Fruit fly (Drosophila melanogaster) whole organism, pupa: ENCODE results near the gene laf.

Experiments used
- CG10348 ChIP-seq: fragments of 200-800 bp; sonication (Bioruptor generic); IDR thresholded peaks from 2 replicates; pipeline ENCODE4 v1.3.6; 2022; ENCODE audit warnings: missing biosample characterization, missing genetic modification characterization
- CG12605 ChIP-seq: fragments of 200-800 bp; sonication (Bioruptor generic); IDR thresholded peaks from 2 replicates; pipeline ENCODE4 v1.3.6; 2022; ENCODE audit warnings: missing biosample characterization, missing genetic modification characterization
- CG13204 ChIP-seq: fragments of 200-800 bp; sonication (Bioruptor generic); optimal IDR thresholded peaks from 2 replicates; lab custom pipeline; 2018; ENCODE audit warnings: missing biosample characterization, mild to moderate bottlenecking, missing genetic modification characterization, moderate library complexity
- CG14655 ChIP-seq: fragments of 200-800 bp; sonication (Bioruptor generic); optimal IDR thresholded peaks from 3 replicates; lab custom pipeline; 2017; ENCODE audit warnings: mild to moderate bottlenecking, missing biosample characterization, missing genetic modification reagents, missing genetic modification characterization
- CG15710 ChIP-seq: fragments of 200-800 bp; sonication (Bioruptor generic); optimal IDR thresholded peaks from 2 replicates; lab custom pipeline; 2018; ENCODE audit warnings: missing biosample characterization, mild to moderate bottlenecking, missing genetic modification characterization, moderate library complexity
- CG17806 ChIP-seq: fragments of 200-800 bp; sonication (Bioruptor generic); optimal IDR thresholded peaks from 2 replicates; lab custom pipeline; 2018; ENCODE audit warnings: missing biosample characterization, mild to moderate bottlenecking, missing genetic modification characterization, moderate library complexity
- CG32121 ChIP-seq: fragments of 200-800 bp; sonication (Bioruptor generic); IDR thresholded peaks from 2 replicates; pipeline ENCODE4 v1.3.6; 2022; ENCODE audit warnings: missing biosample characterization, missing genetic modification characterization
- CG34367 ChIP-seq: fragments of 200-800 bp; sonication (Bioruptor generic); optimal IDR thresholded peaks from 2 replicates; lab custom pipeline; 2018; ENCODE audit warnings: missing biosample characterization, mild to moderate bottlenecking, missing genetic modification characterization
- CG4496 ChIP-seq: fragments of 200-800 bp; sonication (Bioruptor generic); IDR thresholded peaks from 3 replicates; pipeline ENCODE4 v1.3.6; 2022; ENCODE audit warnings: missing biosample characterization, missing genetic modification characterization
- CG8159 ChIP-seq: fragments of 200-800 bp; sonication (Bioruptor generic); optimal IDR thresholded peaks from 3 replicates; lab custom pipeline; 2018; ENCODE audit warnings: missing biosample characterization, mild to moderate bottlenecking, missing genetic modification characterization, moderate library complexity
- CG8301 ChIP-seq: fragments of 200-800 bp; sonication (Bioruptor generic); optimal IDR thresholded peaks from 2 replicates; lab custom pipeline; 2018; ENCODE audit warnings: missing biosample characterization, mild to moderate bottlenecking, missing genetic modification characterization
- CG9948 ChIP-seq: fragments of 200-800 bp; sonication (Bioruptor generic); optimal IDR thresholded peaks from 2 replicates; lab custom pipeline; 2018; ENCODE audit warnings: missing biosample characterization, mild to moderate bottlenecking, missing genetic modification characterization, moderate library complexity
- D1 ChIP-seq: fragments of 200-800 bp; sonication (Bioruptor generic); optimal IDR thresholded peaks from 2 replicates; lab custom pipeline; 2018; ENCODE audit warnings: missing biosample characterization, mild to moderate bottlenecking, missing genetic modification characterization, moderate library complexity
- EcR ChIP-seq: fragments of 200-800 bp; sonication (Bioruptor generic); optimal IDR thresholded peaks from 3 replicates; lab custom pipeline; 2019; ENCODE audit warnings: missing biosample characterization, missing genetic modification characterization, mild to moderate bottlenecking, moderate library complexity, missing genetic modification reagents
- Ets98B ChIP-seq: fragments of 200-800 bp; sonication (Bioruptor generic); IDR thresholded peaks from 2 replicates; pipeline ENCODE4 v1.3.6; 2022; ENCODE audit warnings: missing biosample characterization, missing genetic modification characterization
- Pif1A ChIP-seq: fragments of 200-800 bp; sonication (Bioruptor generic); optimal IDR thresholded peaks from 3 replicates; lab custom pipeline; 2016; ENCODE audit warnings: missing biosample characterization, missing genetic modification characterization
- Pif1B ChIP-seq: fragments of 200-800 bp; sonication (Bioruptor generic); optimal IDR thresholded peaks from 3 replicates; lab custom pipeline; 2016; ENCODE audit warnings: missing biosample characterization, missing genetic modification characterization
- Snoo ChIP-seq: fragments of 200-800 bp; sonication (Bioruptor generic); optimal IDR thresholded peaks from 3 replicates; lab custom pipeline; 2017; ENCODE audit warnings: missing biosample characterization, mild to moderate bottlenecking, missing genetic modification characterization, inconsistent platforms
- fd96Ca ChIP-seq: fragments of 200-800 bp; sonication (Bioruptor generic); IDR thresholded peaks from 3 replicates; pipeline ENCODE4 v1.3.6; 2022; ENCODE audit warnings: missing biosample characterization, missing genetic modification characterization
- gl ChIP-seq: fragments of 200-800 bp; sonication (Bioruptor generic); optimal IDR thresholded peaks from 2 replicates; lab custom pipeline; 2018; ENCODE audit warnings: missing biosample characterization, mild to moderate bottlenecking, missing genetic modification characterization
- rn ChIP-seq: fragments of 200-800 bp; sonication (Bioruptor generic); IDR thresholded peaks from 2 replicates; pipeline ENCODE4 v1.3.6; 2022; ENCODE audit warnings: missing biosample characterization, missing genetic modification characterization

The laf gene

dm6 chr3R:4863825-4864224, 14.5 kb downstream of the laf start:
- TF ChIP-seq Snoo (tag; lab: Kevin White, UChicago) (no peak), gl (tag; lab: Kevin White, UChicago) (no peak), CG14655 (GFP tag; lab: Kevin White, UChicago) (no peak), CG8301 (tag; lab: Kevin White, UChicago) (no peak), CG10348 (GFP tag; lab: Robert Waterston, UW) (no peak), fd96Ca (GFP tag; lab: Robert Waterston, UW) (no peak), rn (GFP tag; lab: Robert Waterston, UW) (no peak), CG15710 (tag; lab: Kevin White, UChicago) (no peak)

dm6 chr3R:4861144-4861543, 17.2 kb downstream of the laf start:
- TF ChIP-seq CG10348 (GFP tag; lab: Robert Waterston, UW): no peak
- no peak for TF ChIP-seq CG34367
- no peak for TF ChIP-seq gl (tag; lab: Kevin White, UChicago)
- no peak for TF ChIP-seq Snoo (tag; lab: Kevin White, UChicago)
- TF ChIP-seq rn (GFP tag; lab: Robert Waterston, UW): no peak
- TF ChIP-seq CG32121: no peak
- TF ChIP-seq fd96Ca (GFP tag; lab: Robert Waterston, UW): no peak
- no peak for TF ChIP-seq CG15710 (tag; lab: Kevin White, UChicago)
- TF ChIP-seq CG14655 (GFP tag; lab: Kevin White, UChicago): no peak
- TF ChIP-seq Pif1A (GFP tag; lab: Kevin White, UChicago): no peak
- TF ChIP-seq CG8159 (tag; lab: Kevin White, UChicago): no peak
- no peak for TF ChIP-seq CG4496
- TF ChIP-seq Ets98B (GFP tag; lab: Robert Waterston, UW): no peak
- TF ChIP-seq CG12605 (GFP tag; lab: Robert Waterston, UW): no peak
- no peak for TF ChIP-seq CG8301 (tag; lab: Kevin White, UChicago)
- no peak for TF ChIP-seq CG9948 (tag; lab: Kevin White, UChicago)
- no peak for TF ChIP-seq CG13204 (GFP tag; lab: Kevin White, UChicago)
- no peak for TF ChIP-seq CG17806 (tag; lab: Kevin White, UChicago)
- no peak for TF ChIP-seq EcR (GFP tag; lab: Kevin White, UChicago)
- no peak for TF ChIP-seq Pif1B

dm6 chr3R:4858508-4859275, 19.6 kb downstream of the laf start:
- TF ChIP-seq CG13204 (GFP tag; lab: Kevin White, UChicago): no peak
- no peak for TF ChIP-seq CG17806 (tag; lab: Kevin White, UChicago)
- TF ChIP-seq CG8159 (tag; lab: Kevin White, UChicago): no peak
- no peak for TF ChIP-seq Ets98B (GFP tag; lab: Robert Waterston, UW)
- no peak for TF ChIP-seq Pif1B
- TF ChIP-seq EcR (GFP tag; lab: Kevin White, UChicago): no peak
- no peak for TF ChIP-seq rn (GFP tag; lab: Robert Waterston, UW)
- TF ChIP-seq CG34367: no peak
- TF ChIP-seq, all 21 proteins: peak for 0

- no peak for TF ChIP-seq Snoo (tag; lab: Kevin White, UChicago)
- no peak for TF ChIP-seq Pif1A (GFP tag; lab: Kevin White, UChicago)
- no peak for TF ChIP-seq CG4496
- TF ChIP-seq CG17806 (tag; lab: Kevin White, UChicago): no peak
- no peak for TF ChIP-seq CG15710 (tag; lab: Kevin White, UChicago)
- TF ChIP-seq fd96Ca (GFP tag; lab: Robert Waterston, UW): no peak
- no peak for TF ChIP-seq CG13204 (GFP tag; lab: Kevin White, UChicago)
- no peak for TF ChIP-seq CG12605 (GFP tag; lab: Robert Waterston, UW)
- no peak for TF ChIP-seq Ets98B (GFP tag; lab: Robert Waterston, UW)
- TF ChIP-seq EcR (GFP tag; lab: Kevin White, UChicago): no peak
- TF ChIP-seq CG8301 (tag; lab: Kevin White, UChicago): no peak
- no peak for TF ChIP-seq CG9948 (tag; lab: Kevin White, UChicago)
- TF ChIP-seq CG10348 (GFP tag; lab: Robert Waterston, UW): no peak
- no peak for TF ChIP-seq gl (tag; lab: Kevin White, UChicago)
- no peak for TF ChIP-seq CG14655 (GFP tag; lab: Kevin White, UChicago)
- no peak for TF ChIP-seq CG34367
- no peak for TF ChIP-seq Pif1B
- no peak for TF ChIP-seq rn (GFP tag; lab: Robert Waterston, UW)
- TF ChIP-seq CG32121: no peak
- TF ChIP-seq D1 (tag; lab: Kevin White, UChicago): no peak
These were observed 20.3 kb downstream of the laf start for dm6 chr3R:4858018-4858417.

- TF ChIP-seq CG17806 (tag; lab: Kevin White, UChicago): no peak
- no peak for TF ChIP-seq CG9948 (tag; lab: Kevin White, UChicago)
- no peak for TF ChIP-seq CG8159 (tag; lab: Kevin White, UChicago)
- no peak for TF ChIP-seq CG34367
- TF ChIP-seq CG14655 (GFP tag; lab: Kevin White, UChicago): no peak
- TF ChIP-seq Pif1A (GFP tag; lab: Kevin White, UChicago): no peak
- no peak for TF ChIP-seq CG32121
- no peak for TF ChIP-seq D1 (tag; lab: Kevin White, UChicago)
- TF ChIP-seq Ets98B (GFP tag; lab: Robert Waterston, UW): no peak
- no peak for TF ChIP-seq Pif1B
- TF ChIP-seq CG4496: no peak
- TF ChIP-seq CG13204 (GFP tag; lab: Kevin White, UChicago): no peak
- TF ChIP-seq EcR (GFP tag; lab: Kevin White, UChicago): no peak
- TF ChIP-seq Snoo (tag; lab: Kevin White, UChicago): no peak
These were observed 22.6 kb downstream of the laf start for dm6 chr3R:4855711-4856110.
